Fruit fly (Drosophila melanogaster) whole organism, adult: Measurements from ENCODE around the gene Myc.

Experiments
- CG11617 ChIP-seq: fragments of 200-800 bp; sonication (Bioruptor generic); optimal IDR thresholded peaks from 2 replicates; lab custom pipeline; 2017; ENCODE audit warnings: mild to moderate bottlenecking, missing biosample characterization, missing genetic modification reagents, missing genetic modification characterization
- CG12768 ChIP-seq: fragments of 200-800 bp; sonication (Bioruptor generic); optimal IDR thresholded peaks from 2 replicates; lab custom pipeline; 2017; ENCODE audit warnings: missing biosample characterization, missing genetic modification characterization, mild to moderate bottlenecking, moderate library complexity, missing genetic modification reagents
- CG14711 ChIP-seq: fragments of 200-800 bp; sonication (Bioruptor generic); optimal IDR thresholded peaks from 2 replicates; lab custom pipeline; 2018; ENCODE audit warnings: missing biosample characterization, mild to moderate bottlenecking, missing genetic modification characterization, moderate library complexity
- CG1620 ChIP-seq: fragments of 200-800 bp; sonication (Bioruptor generic); optimal IDR thresholded peaks from 2 replicates; lab custom pipeline; 2016; ENCODE audit warnings: missing biosample characterization, missing genetic modification characterization
- CG33017 ChIP-seq: fragments of 200-800 bp; sonication (Bioruptor generic); optimal IDR thresholded peaks from 2 replicates; lab custom pipeline; 2018; ENCODE audit warnings: missing biosample characterization, mild to moderate bottlenecking, missing genetic modification characterization, moderate library complexity
- CG5204 ChIP-seq: fragments of 200-800 bp; sonication (Bioruptor generic); optimal IDR thresholded peaks from 2 replicates; lab custom pipeline; 2016; ENCODE audit warnings: missing biosample characterization, missing genetic modification characterization
- CG7045 ChIP-seq: fragments of 200-800 bp; sonication (Bioruptor generic); optimal IDR thresholded peaks from 2 replicates; lab custom pipeline; 2017; ENCODE audit warnings: missing biosample characterization, mild to moderate bottlenecking, missing genetic modification characterization
- CG7101 ChIP-seq: fragments of 200-800 bp; sonication (Bioruptor generic); optimal IDR thresholded peaks from 2 replicates; lab custom pipeline; 2018; ENCODE audit warnings: missing biosample characterization, mild to moderate bottlenecking, missing genetic modification characterization, moderate library complexity
- Clk ChIP-seq: fragments of 200-800 bp; sonication (Bioruptor generic); optimal IDR thresholded peaks from 2 replicates; lab custom pipeline; 2017; ENCODE audit warnings: missing biosample characterization, missing genetic modification characterization
- Crg-1 ChIP-seq: fragments of 200-800 bp; sonication (Bioruptor generic); optimal IDR thresholded peaks from 2 replicates; lab custom pipeline; 2016; ENCODE audit warnings: missing biosample characterization, missing genetic modification characterization
- Hr96 ChIP-seq: fragments of 200-800 bp; sonication (Bioruptor generic); optimal IDR thresholded peaks from 2 replicates; lab custom pipeline; 2016; ENCODE audit warnings: missing biosample characterization, missing genetic modification characterization
- Mnt ChIP-seq: fragments of 200-800 bp; sonication (Bioruptor generic); optimal IDR thresholded peaks from 2 replicates; lab custom pipeline; 2016; ENCODE audit warnings: missing biosample characterization, mild to moderate bottlenecking, missing genetic modification characterization
- bab1 ChIP-seq: fragments of 200-800 bp; sonication (Bioruptor generic); optimal IDR thresholded peaks from 3 replicates; lab custom pipeline; 2019; ENCODE audit warnings: missing biosample characterization, mild to moderate bottlenecking, missing genetic modification characterization, moderate library complexity
- cic ChIP-seq: fragments of 200-800 bp; sonication (Bioruptor generic); optimal IDR thresholded peaks from 2 replicates; lab custom pipeline; 2017; ENCODE audit warnings: missing biosample characterization, mild to moderate bottlenecking, missing genetic modification characterization, moderate library complexity
- cnc ChIP-seq, 2 experiments: fragments of >200 bp; optimal IDR thresholded peaks; 2 replicates each; lab custom pipeline; 2017
- kay ChIP-seq: fragments of 200-800 bp; sonication (Bioruptor generic); peaks from one replicate; lab custom pipeline; 2016; ENCODE audit warnings: missing biosample characterization, missing genetic modification characterization, borderline replicate concordance
- ovo ChIP-seq: fragments of 200-800 bp; sonication (Bioruptor generic); optimal IDR thresholded peaks from 2 replicates; lab custom pipeline; 2016; ENCODE audit warnings: missing biosample characterization, missing genetic modification characterization
- pad ChIP-seq: fragments of 200-800 bp; sonication (Bioruptor generic); optimal IDR thresholded peaks from 3 replicates; lab custom pipeline; 2017; ENCODE audit warnings: missing biosample characterization, missing genetic modification characterization, mild to moderate bottlenecking, moderate library complexity, missing genetic modification reagents
- tj ChIP-seq: fragments of 200-800 bp; sonication (Bioruptor generic); optimal IDR thresholded peaks from 3 replicates; lab custom pipeline; 2017; ENCODE audit warnings: missing biosample characterization, mild to moderate bottlenecking, missing genetic modification characterization, moderate library complexity
- toe ChIP-seq: fragments of 200-800 bp; sonication (Bioruptor generic); optimal IDR thresholded peaks from 2 replicates; lab custom pipeline; 2016; ENCODE audit warnings: missing biosample characterization, missing genetic modification characterization

Gene Myc

dm6 chrX:3356289-3356688 lies 16.7 kb upstream of the Myc start:
- TF ChIP-seq CG5204 (GFP tag; lab: Kevin White, UChicago) (no peak), CG1620 (GFP tag; lab: Kevin White, UChicago) (no peak), pad (GFP tag; lab: Kevin White, UChicago) (no peak), CG7045 (GFP tag; lab: Kevin White, UChicago) (no peak), Clk (no peak), CG7101 (no peak), CG12768 (GFP tag; lab: Kevin White, UChicago) (no peak), ovo (GFP tag; lab: Kevin White, UChicago) (no peak), toe (GFP tag; lab: Kevin White, UChicago) (no peak), Mnt (GFP tag; lab: Kevin White, UChicago) (no peak), Hr96 (GFP tag; lab: Kevin White, UChicago) (no peak), CG14711 (tag; lab: Kevin White, UChicago) (no peak), tj (no peak), CG33017 (tag; lab: Kevin White, UChicago) (no peak), CG11617 (GFP tag; lab: Kevin White, UChicago) (no peak)

- TF ChIP-seq pad (GFP tag; lab: Kevin White, UChicago): no peak
- no peak for TF ChIP-seq toe (GFP tag; lab: Kevin White, UChicago)
- no peak for TF ChIP-seq Crg-1 (GFP tag; lab: Kevin White, UChicago)
- TF ChIP-seq Hr96 (GFP tag; lab: Kevin White, UChicago): no peak
- TF ChIP-seq CG12768 (GFP tag; lab: Kevin White, UChicago): no peak
- no peak for TF ChIP-seq CG7101
- TF ChIP-seq bab1 (GFP tag; lab: Kevin White, UChicago): no peak
- TF ChIP-seq CG11617 (GFP tag; lab: Kevin White, UChicago): no peak
- TF ChIP-seq cnc (optimal IDR thresholded peaks at IDR 0.05; lab: Kevin White, UChicago): no peak
- no peak for TF ChIP-seq Clk
- TF ChIP-seq CG5204 (GFP tag; lab: Kevin White, UChicago): no peak
- no peak for TF ChIP-seq cic (GFP tag; lab: Kevin White, UChicago)
- no peak for TF ChIP-seq CG7045 (GFP tag; lab: Kevin White, UChicago)
- no peak for TF ChIP-seq kay (GFP tag; lab: Kevin White, UChicago)
Observed at dm6 chrX:3356937-3357552, 15.9 kb upstream of the Myc start.

- peak; percentile 27 for TF ChIP-seq CG7101
- no peak for TF ChIP-seq CG7045 (GFP tag; lab: Kevin White, UChicago)
- peak; percentile 45 for TF ChIP-seq kay (GFP tag; lab: Kevin White, UChicago)
- peak; percentile 1 for TF ChIP-seq CG11617 (GFP tag; lab: Kevin White, UChicago)
- TF ChIP-seq ovo (GFP tag; lab: Kevin White, UChicago): peak; percentile 27
- TF ChIP-seq Mnt (GFP tag; lab: Kevin White, UChicago): peak; percentile 13
- no peak for TF ChIP-seq pad (GFP tag; lab: Kevin White, UChicago)
- TF ChIP-seq CG1620 (GFP tag; lab: Kevin White, UChicago): no peak
Observed at dm6 chrX:3357724-3358179, 15.2 kb upstream of the Myc start.

dm6 chrX:3358875-3359274 lies 14.1 kb upstream of the Myc start:
- TF ChIP-seq tj (no peak), CG14711 (tag; lab: Kevin White, UChicago) (no peak), CG12768 (GFP tag; lab: Kevin White, UChicago) (no peak), Clk (no peak), bab1 (GFP tag; lab: Kevin White, UChicago) (no peak), CG7101 (no peak), Hr96 (GFP tag; lab: Kevin White, UChicago) (no peak), cic (GFP tag; lab: Kevin White, UChicago) (no peak)

- TF ChIP-seq bab1 (GFP tag; lab: Kevin White, UChicago) (peak; percentile 10), CG33017 (tag; lab: Kevin White, UChicago) (no peak), CG14711 (tag; lab: Kevin White, UChicago) (peak; percentile 16)
Observed at dm6 chrX:3360437-3361075, 12.4 kb upstream of the Myc start.

- TF ChIP-seq cic (GFP tag; lab: Kevin White, UChicago): no peak
- no peak for TF ChIP-seq CG7101
- TF ChIP-seq tj: peak; percentile 96
- TF ChIP-seq CG1620 (GFP tag; lab: Kevin White, UChicago): no peak
- no peak for TF ChIP-seq CG5204 (GFP tag; lab: Kevin White, UChicago)
- no peak for TF ChIP-seq Crg-1 (GFP tag; lab: Kevin White, UChicago)
Observed at dm6 chrX:3361675-3362074, 11.3 kb upstream of the Myc start.

- TF ChIP-seq tj (peak; percentile 92), cnc (optimal IDR thresholded peaks at IDR 0.05; lab: Kevin White, UChicago) (no peak)
Observed at dm6 chrX:3362436-3362835, 10.5 kb upstream of the Myc start.
